Fruit fly (Drosophila melanogaster): ENCODE data around the gene CG14402.

DNA sequence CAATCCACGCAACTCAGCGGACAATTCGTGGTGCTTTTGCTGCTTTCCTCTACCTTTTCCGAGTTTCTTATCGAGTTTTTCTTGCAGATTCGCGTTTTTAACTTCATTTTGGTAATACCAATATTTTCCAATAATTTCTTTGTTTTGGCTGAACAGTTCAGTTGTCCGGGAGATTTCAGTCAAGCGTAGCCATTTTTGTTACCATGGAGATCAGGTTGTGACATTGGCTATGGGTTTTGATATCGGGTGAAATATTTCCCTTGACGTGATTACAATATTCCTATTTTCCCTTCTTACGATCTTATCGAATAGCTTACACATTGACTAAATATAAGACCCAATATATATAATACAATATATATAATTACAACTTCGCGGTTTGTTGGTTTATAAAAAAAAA, 13.6 kb upstream of the CG14402 start, which contains the start of gene Oseg5:
- TF ChIP-seq psq (GFP tag; optimal IDR thresholded peaks at IDR 0.05) (no peak), Dfd (GFP tag; optimal IDR thresholded peaks at IDR 0.05) (no peak), br (GFP tag; optimal IDR thresholded peaks at IDR 0.05) (no peak), h (GFP tag; optimal IDR thresholded peaks at IDR 0.05) (no peak), Mio (GFP tag; optimal IDR thresholded peaks at IDR 0.05) (no peak), ey (GFP tag; optimal IDR thresholded peaks at IDR 0.05) (no peak), pan (optimal IDR thresholded peaks at IDR 0.05) (no peak), CG32264 (GFP tag; optimal IDR thresholded peaks at IDR 0.05) (no peak), Abd-B (GFP tag; optimal IDR thresholded peaks at IDR 0.05) (no peak), Hr83 (GFP tag; optimal IDR thresholded peaks at IDR 0.05; ENCODE audit: poor library complexity, severe bottlenecking) (no peak)

All from whole organism, wandering third instar larva.